Fruit fly (Drosophila melanogaster) whole organism, embryonic: ENCODE results near the gene AGO2.

Source experiments
- CG10267 ChIP-seq: fragments of 200-800 bp; sonication (Bioruptor generic); optimal IDR thresholded peaks from 2 replicates; lab custom pipeline; 2018; ENCODE audit warnings: missing biosample characterization, mild to moderate bottlenecking, missing genetic modification characterization, moderate library complexity
- CG10274 ChIP-seq: fragments of 200-800 bp; sonication (Bioruptor generic); optimal IDR thresholded peaks from 3 replicates; lab custom pipeline; 2017; ENCODE audit warnings: missing biosample characterization, mild to moderate bottlenecking, missing genetic modification characterization
- CG11093 ChIP-seq: fragments of 200-800 bp; sonication (Bioruptor generic); IDR thresholded peaks from 3 replicates; pipeline ENCODE4 v1.3.6; 2022; ENCODE audit warnings: missing biosample characterization, missing genetic modification characterization
- CG12071 ChIP-seq: fragments of 200-800 bp; sonication (Bioruptor generic); optimal IDR thresholded peaks from 3 replicates; lab custom pipeline; 2018; ENCODE audit warnings: missing biosample characterization, mild to moderate bottlenecking, missing genetic modification characterization
- CG12299 ChIP-seq: fragments of 200-800 bp; sonication (Bioruptor generic); optimal IDR thresholded peaks from 2 replicates; lab custom pipeline; 2018; ENCODE audit warnings: missing biosample characterization, mild to moderate bottlenecking, missing genetic modification characterization
- CG13287 ChIP-seq: fragments of 200-800 bp; sonication (Bioruptor generic); IDR thresholded peaks from 2 replicates; pipeline ENCODE4 v1.3.6; 2022; ENCODE audit warnings: missing biosample characterization, missing genetic modification characterization; ENCODE audit not compliant: partially characterized antibody
- CG14441 ChIP-seq: fragments of 200-800 bp; sonication (Bioruptor generic); IDR thresholded peaks from 2 replicates; pipeline ENCODE4 v1.3.6; 2022; ENCODE audit warnings: missing biosample characterization, missing genetic modification characterization
- CG15073 ChIP-seq: fragments of 200-800 bp; sonication (Bioruptor generic); optimal IDR thresholded peaks from 2 replicates; lab custom pipeline; 2016; ENCODE audit warnings: missing biosample characterization, missing genetic modification characterization
- CG17186 ChIP-seq: fragments of 200-800 bp; sonication (Bioruptor generic); optimal IDR thresholded peaks from 3 replicates; lab custom pipeline; 2017; ENCODE audit warnings: missing biosample characterization, missing genetic modification reagents, missing genetic modification characterization
- CG17328 ChIP-seq: fragments of 200-800 bp; sonication (Bioruptor generic); IDR thresholded peaks from 2 replicates; pipeline ENCODE4 v1.3.6; 2022; ENCODE audit warnings: missing biosample characterization, missing genetic modification characterization
- CG17359 ChIP-seq: fragments of 200-800 bp; sonication (Bioruptor generic); optimal IDR thresholded peaks from 3 replicates; lab custom pipeline; 2018; ENCODE audit warnings: missing biosample characterization, mild to moderate bottlenecking, missing genetic modification characterization, moderate library complexity
- CG18619 ChIP-seq: fragments of 200-800 bp; sonication (Bioruptor generic); optimal IDR thresholded peaks from 3 replicates; lab custom pipeline; 2017; ENCODE audit warnings: missing biosample characterization, mild to moderate bottlenecking, missing genetic modification characterization
- CG31441 ChIP-seq: fragments of 200-800 bp; sonication (Bioruptor generic); IDR thresholded peaks from 2 replicates; pipeline ENCODE4 v1.3.6; 2022; ENCODE audit warnings: missing biosample characterization, missing genetic modification characterization
- CG34376 ChIP-seq: fragments of 200-800 bp; sonication (Bioruptor generic); optimal IDR thresholded peaks from 2 replicates; lab custom pipeline; 2018; ENCODE audit warnings: missing biosample characterization, mild to moderate bottlenecking, missing genetic modification characterization
- CG42726 ChIP-seq: fragments of 200-800 bp; sonication (Bioruptor generic); IDR thresholded peaks from 2 replicates; pipeline ENCODE4 v1.3.6; 2022; ENCODE audit warnings: missing biosample characterization, missing genetic modification characterization; ENCODE audit not compliant: partially characterized antibody
- CG43689 ChIP-seq: fragments of 200-800 bp; sonication (Bioruptor generic); IDR thresholded peaks from 2 replicates; pipeline ENCODE4 v1.3.6; 2022; ENCODE audit warnings: missing biosample characterization, missing genetic modification characterization
- CG6689 ChIP-seq: fragments of 200-800 bp; sonication (Bioruptor generic); IDR thresholded peaks from 2 replicates; pipeline ENCODE4 v1.3.6; 2022; ENCODE audit warnings: missing biosample characterization, missing genetic modification characterization
- CG7928 ChIP-seq: fragments of 200-800 bp; sonication (Bioruptor generic); optimal IDR thresholded peaks from 2 replicates; lab custom pipeline; 2017; ENCODE audit warnings: missing biosample characterization, mild to moderate bottlenecking, missing genetic modification characterization
- CG8290 ChIP-seq, 3 experiments: fragments of 200-800 bp; sonication (Bioruptor generic); optimal IDR thresholded peaks; 2 replicates each; lab custom pipeline; 2016 to 2019; ENCODE audit warnings: missing biosample characterization in 3 of 3, missing genetic modification characterization in 3 of 3, mild to moderate bottlenecking in 2 of 3, moderate library complexity in 1 of 3
- CG8359 ChIP-seq: fragments of 200-800 bp; sonication (Bioruptor generic); optimal IDR thresholded peaks from 2 replicates; lab custom pipeline; 2017; ENCODE audit warnings: missing biosample characterization, mild to moderate bottlenecking, missing genetic modification characterization, borderline replicate concordance
- CHES-1-like ChIP-seq: fragments of 200-800 bp; sonication (Bioruptor generic); optimal IDR thresholded peaks from 2 replicates; lab custom pipeline; 2016; ENCODE audit warnings: missing biosample characterization, missing genetic modification characterization
- Camta ChIP-seq: fragments of 200-800 bp; sonication (Bioruptor generic); optimal IDR thresholded peaks from 2 replicates; lab custom pipeline; 2016; ENCODE audit warnings: missing biosample characterization, missing genetic modification characterization
- HLH4C ChIP-seq: fragments of 200-800 bp; sonication (Bioruptor generic); IDR thresholded peaks from 3 replicates; pipeline ENCODE4 v1.3.6; 2022; ENCODE audit warnings: missing biosample characterization, missing genetic modification characterization; ENCODE audit not compliant: partially characterized antibody
- HLHmδ ChIP-seq: fragments of 200-800 bp; sonication (Bioruptor generic); optimal IDR thresholded peaks from 2 replicates; lab custom pipeline; 2018; ENCODE audit warnings: missing biosample characterization, mild to moderate bottlenecking, missing genetic modification characterization, moderate library complexity
- MBD-R2 ChIP-seq: fragments of 200-800 bp; sonication (Bioruptor generic); IDR thresholded peaks from 2 replicates; pipeline ENCODE4 v1.3.6; 2022; ENCODE audit warnings: missing biosample characterization, missing genetic modification characterization
- Nf-YB ChIP-seq: fragments of 200-800 bp; sonication (Bioruptor generic); optimal IDR thresholded peaks from 3 replicates; lab custom pipeline; 2019; ENCODE audit warnings: missing biosample characterization, mild to moderate bottlenecking, missing genetic modification characterization, moderate library complexity
- Opbp ChIP-seq: fragments of 200-800 bp; sonication (Bioruptor generic); IDR thresholded peaks from 3 replicates; pipeline ENCODE4 v1.3.6; 2022; ENCODE audit warnings: missing biosample characterization, missing genetic modification characterization; ENCODE audit not compliant: partially characterized antibody
- Ptx1 ChIP-seq: fragments of 200-800 bp; sonication (Bioruptor generic); IDR thresholded peaks from 2 replicates; pipeline ENCODE4 v1.3.6; 2022; ENCODE audit warnings: missing biosample characterization, missing genetic modification characterization
- Ravus ChIP-seq: fragments of 200-800 bp; sonication (Bioruptor generic); IDR thresholded peaks from 2 replicates; pipeline ENCODE4 v1.3.6; 2022; ENCODE audit warnings: missing biosample characterization, missing genetic modification characterization
- Sox100B ChIP-seq: fragments of 200-800 bp; sonication (Bioruptor generic); optimal IDR thresholded peaks from 3 replicates; lab custom pipeline; 2018; ENCODE audit warnings: missing biosample characterization, mild to moderate bottlenecking, missing genetic modification characterization
- az2 ChIP-seq: fragments of 200-800 bp; sonication (Bioruptor generic); optimal IDR thresholded peaks from 3 replicates; lab custom pipeline; 2016; ENCODE audit warnings: missing biosample characterization, missing genetic modification characterization
- bab2 ChIP-seq: fragments of 200-800 bp; sonication (Bioruptor generic); optimal IDR thresholded peaks from 2 replicates; lab custom pipeline; 2016; ENCODE audit warnings: missing biosample characterization, missing genetic modification characterization
- ham ChIP-seq: fragments of 200-800 bp; sonication (Bioruptor generic); IDR thresholded peaks from 2 replicates; pipeline ENCODE4 v1.3.6; 2022; ENCODE audit warnings: missing biosample characterization, missing genetic modification characterization
- mam ChIP-seq: fragments of 200-800 bp; sonication (Bioruptor generic); optimal IDR thresholded peaks from 3 replicates; lab custom pipeline; 2016; ENCODE audit warnings: missing biosample characterization, missing genetic modification characterization
- nau ChIP-seq: fragments of 200-800 bp; sonication (Bioruptor generic); optimal IDR thresholded peaks from 3 replicates; lab custom pipeline; 2017; ENCODE audit warnings: missing biosample characterization, mild to moderate bottlenecking, missing genetic modification characterization, missing genetic modification reagents
- nerfin-1 ChIP-seq: fragments of 200-800 bp; sonication (Bioruptor generic); optimal IDR thresholded peaks from 3 replicates; lab custom pipeline; 2019; ENCODE audit warnings: missing biosample characterization, mild to moderate bottlenecking, missing genetic modification characterization, moderate library complexity
- nom ChIP-seq: fragments of 200-800 bp; sonication (Bioruptor generic); optimal IDR thresholded peaks from 2 replicates; lab custom pipeline; 2017; ENCODE audit warnings: missing biosample characterization, missing genetic modification characterization, mild to moderate bottlenecking, moderate library complexity, missing genetic modification reagents
- prd ChIP-seq, 3 experiments: fragments of >200 bp in 2 of 3; fragments of 200-800 bp in 1 of 3; sonication (Bioruptor generic) in 1 of 3; optimal IDR thresholded peaks in 2 of 3; IDR thresholded peaks in 1 of 3; 2 replicates in 2 of 3; 3 replicates in 1 of 3; pipeline versions ENCODE4 v1.3.6 to Lab custom; 2017 to 2022; ENCODE audit warnings: missing biosample characterization in 1 of 3, missing genetic modification characterization in 1 of 3
- psq ChIP-seq: fragments of 200-800 bp; sonication (Bioruptor generic); optimal IDR thresholded peaks from 2 replicates; lab custom pipeline; 2017; ENCODE audit warnings: missing biosample characterization, missing genetic modification characterization
- schlank ChIP-seq: fragments of 200-800 bp; sonication (Bioruptor generic); optimal IDR thresholded peaks from 2 replicates; lab custom pipeline; 2018; ENCODE audit warnings: missing biosample characterization, mild to moderate bottlenecking, missing genetic modification characterization
- slp2 ChIP-seq: fragments of 200-800 bp; sonication (Bioruptor generic); optimal IDR thresholded peaks from 2 replicates; lab custom pipeline; 2016; ENCODE audit warnings: missing biosample characterization, missing genetic modification characterization
- sna ChIP-seq: fragments of 200-800 bp; sonication (Bioruptor generic); IDR thresholded peaks from 2 replicates; pipeline ENCODE4 v1.3.6; 2022; ENCODE audit warnings: missing biosample characterization, missing genetic modification characterization; ENCODE audit not compliant: partially characterized antibody
- sob ChIP-seq: fragments of 200-800 bp; sonication (Bioruptor generic); IDR thresholded peaks from 2 replicates; pipeline ENCODE4 v1.3.6; 2022; ENCODE audit warnings: missing biosample characterization, missing genetic modification characterization
- twi ChIP-seq: fragments of 200-800 bp; optimal IDR thresholded peaks from 2 replicates; lab custom pipeline; 2019; ENCODE audit warnings: missing biosample characterization, mild to moderate bottlenecking, missing genetic modification characterization, moderate library complexity
- vnd ChIP-seq: fragments of 200-800 bp; sonication (Bioruptor generic); IDR thresholded peaks from 3 replicates; pipeline ENCODE4 v1.3.6; 2022; ENCODE audit warnings: missing biosample characterization, missing genetic modification characterization; ENCODE audit not compliant: partially characterized antibody
- wek ChIP-seq: fragments of 200-800 bp; sonication (Bioruptor generic); optimal IDR thresholded peaks from 3 replicates; lab custom pipeline; 2018; ENCODE audit warnings: missing biosample characterization, mild to moderate bottlenecking, missing genetic modification characterization, moderate library complexity
- wor ChIP-seq: fragments of 200-800 bp; sonication (Bioruptor generic); IDR thresholded peaks from 2 replicates; pipeline ENCODE4 v1.3.6; 2022; ENCODE audit warnings: missing biosample characterization, missing genetic modification characterization
- zfh1 ChIP-seq: fragments of 200-800 bp; sonication (Bioruptor generic); IDR thresholded peaks from 3 replicates; pipeline ENCODE4 v1.3.6; 2022; ENCODE audit warnings: missing biosample characterization, missing genetic modification characterization

AGO2 gene

DNA sequence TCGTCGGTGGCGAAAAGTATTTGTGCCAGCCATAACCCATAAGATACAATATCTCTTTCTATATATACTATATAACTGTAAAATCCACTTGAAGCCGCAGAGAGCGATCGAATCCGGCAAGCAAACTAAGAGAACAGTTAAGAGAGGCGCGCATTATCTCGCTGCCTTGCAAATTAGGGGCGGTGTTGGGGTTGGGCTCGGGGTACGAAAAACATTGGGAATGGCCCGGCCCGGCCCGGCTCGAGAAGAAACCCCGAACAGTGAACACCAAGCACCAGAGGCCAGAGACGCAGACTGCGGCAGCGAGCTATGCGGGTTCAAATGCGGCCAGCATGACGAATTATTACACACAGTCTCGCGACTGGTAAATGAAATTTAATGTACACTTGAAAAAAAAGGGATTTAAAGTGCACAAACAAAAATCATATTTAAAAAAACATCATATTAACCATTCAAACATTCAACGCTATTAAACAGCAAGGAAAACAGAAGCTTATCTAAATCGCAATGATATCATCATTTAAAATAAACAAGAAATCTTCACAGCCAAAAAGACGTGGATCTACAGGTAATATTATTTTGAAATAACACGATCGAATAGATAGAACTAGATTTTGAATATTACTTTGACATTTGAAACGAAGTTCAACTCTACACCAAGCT, 21.4 kb upstream of the AGO2 start (continued):
- TF ChIP-seq az2 (GFP tag; lab: Kevin White, UChicago) = peak; percentile 16
- TF ChIP-seq Ravus (GFP tag; lab: Robert Waterston, UW) = no peak
- TF ChIP-seq twi (tag; lab: Kevin White, UChicago) = no peak
- TF ChIP-seq CG10267 (tag; lab: Kevin White, UChicago) = peak; percentile 46
- no peak for TF ChIP-seq sna (GFP tag; lab: Robert Waterston, UW)
- TF ChIP-seq bab2 = no peak
- peak; percentile 71 for TF ChIP-seq Ptx1 (GFP tag; lab: Robert Waterston, UW)
- no peak for TF ChIP-seq CG15073 (GFP tag; lab: Kevin White, UChicago)
- TF ChIP-seq slp2 (GFP tag; lab: Kevin White, UChicago) = peak; percentile 15
- no peak for TF ChIP-seq wek (GFP tag; lab: Kevin White, UChicago)
- TF ChIP-seq CG43689 = no peak
- peak; percentile 32; the same call in 1 of the 2 replicates for TF ChIP-seq wor (GFP tag; lab: Robert Waterston, UW)
- TF ChIP-seq CG18619 (GFP tag; lab: Kevin White, UChicago) = no peak
- peak; percentile 34 for TF ChIP-seq nom
- TF ChIP-seq CHES-1-like (GFP tag; lab: Kevin White, UChicago) = no peak
- no peak for TF ChIP-seq schlank
- TF ChIP-seq HLH4C (GFP tag; lab: Robert Waterston, UW) = no peak
- no peak for TF ChIP-seq CG34376 (GFP tag; lab: Kevin White, UChicago)
- peak; percentile 68 for TF ChIP-seq CG31441 (GFP tag; lab: Robert Waterston, UW)
- no peak for TF ChIP-seq CG11093 (GFP tag; lab: Robert Waterston, UW)
- TF ChIP-seq nau = no peak
- no peak for TF ChIP-seq Camta (GFP tag; lab: Kevin White, UChicago)
- 0 out of 2 replicates have a peak, but pooled peaks have one; percentile 34 for TF ChIP-seq sob (GFP tag; lab: Robert Waterston, UW)
- peak; percentile 16; the same call in 1 of the 2 replicates for TF ChIP-seq MBD-R2
- TF ChIP-seq CG10274 (GFP tag; lab: Kevin White, UChicago) = peak; percentile 6
- peak; percentile 25; the same call in 1 of the 2 replicates for TF ChIP-seq CG13287
- peak; percentile 63 for TF ChIP-seq CG14441 (GFP tag; lab: Robert Waterston, UW)
- TF ChIP-seq mam = peak; percentile 36
- TF ChIP-seq Opbp (GFP tag; lab: Robert Waterston, UW) = no peak
- TF ChIP-seq CG8359 (GFP tag; lab: Kevin White, UChicago) = no peak
- no peak for TF ChIP-seq CG7928 (GFP tag; lab: Kevin White, UChicago)
- TF ChIP-seq CG17186 (GFP tag; lab: Kevin White, UChicago) = no peak
- TF ChIP-seq psq (GFP tag; lab: Kevin White, UChicago) = no peak
- peak; percentile 34; the same call in 1 of the 2 replicates for TF ChIP-seq CG17328 (GFP tag; lab: Robert Waterston, UW)
- no peak for TF ChIP-seq CG12071
- TF ChIP-seq ham (GFP tag; lab: Robert Waterston, UW) = no peak
- peak; percentile 34; the same call in 1 of the 2 replicates for TF ChIP-seq CG6689 (GFP tag; lab: Robert Waterston, UW)
- TF ChIP-seq nerfin-1 (tag; lab: Kevin White, UChicago) = no peak
- TF ChIP-seq zfh1 (GFP tag; lab: Robert Waterston, UW) = peak; percentile 45; the same call in 1 of the 3 replicates
- TF ChIP-seq CG12299 (tag; lab: Kevin White, UChicago) = no peak
- TF ChIP-seq CG42726 (GFP tag; lab: Robert Waterston, UW) = no peak
- no peak for TF ChIP-seq vnd (GFP tag; lab: Robert Waterston, UW)
- no peak for TF ChIP-seq CG17359
- TF ChIP-seq HLHmδ (GFP tag; lab: Kevin White, UChicago) = no peak
- no peak for TF ChIP-seq Nf-YB (GFP tag; lab: Kevin White, UChicago)
- no peak for TF ChIP-seq CG8290 (GFP tag; optimal IDR thresholded peaks at IDR 0.05; lab: Kevin White, UChicago)
- peak in 1 of 2 experiments; percentile 26 for TF ChIP-seq CG8290 (tag; optimal IDR thresholded peaks at IDR 0.05; lab: Kevin White, UChicago)
- TF ChIP-seq Sox100B (GFP tag; lab: Kevin White, UChicago) = peak; percentile 78
- no peak for TF ChIP-seq prd (optimal IDR thresholded peaks at IDR 0.05; lab: Kevin White, UChicago)
- peak; percentile 70 for TF ChIP-seq prd (GFP tag; IDR thresholded peaks at IDR 0.05; lab: Robert Waterston, UW)
